Worm (Caenorhabditis elegans): ENCODE measurements around the gene F28C1.3.

- TF ChIP-seq elt-3 (tag; optimal IDR thresholded peaks at IDR 0.05) (no peak), unc-62 (GFP tag; optimal IDR thresholded peaks at IDR 0.05) (peak; percentile 34), elt-1 (tag; optimal IDR thresholded peaks at IDR 0.05; ENCODE audit: borderline replicate concordance, insufficient read depth) (no peak), sptf-1 (tag; optimal IDR thresholded peaks at IDR 0.05) (no peak), zip-8 (tag; optimal IDR thresholded peaks at IDR 0.05) (no peak), lsy-2 (tag; optimal IDR thresholded peaks at IDR 0.05) (no peak), snpc-4 (tag; optimal IDR thresholded peaks at IDR 0.05) (no peak), mab-5 (tag; optimal IDR thresholded peaks at IDR 0.05) (no peak)
Observed at ce11 chrV:12477139-12477538, 8.7 kb downstream of the F28C1.3 start.
